Fruit fly (Drosophila melanogaster): Measurements from ENCODE around the gene pn.

Gene pn

dm6 chrX:2141854-2142216 lies 39.2 kb upstream of the pn start (continued):
- TF ChIP-seq Rfx (GFP tag; IDR thresholded peaks at IDR 0.05) (peak; percentile 59), ind (GFP tag; optimal IDR thresholded peaks at IDR 0.05) (peak; percentile 50), CG6689 (GFP tag; IDR thresholded peaks at IDR 0.05) (peak; percentile 43), dpn (GFP tag; optimal IDR thresholded peaks at IDR 0.05) (peak in 1 of 2 experiments; percentile 11), sens-2 (GFP tag; IDR thresholded peaks at IDR 0.05) (no peak), odd (GFP tag; optimal IDR thresholded peaks at IDR 0.05) (peak; percentile 71)

DNA sequence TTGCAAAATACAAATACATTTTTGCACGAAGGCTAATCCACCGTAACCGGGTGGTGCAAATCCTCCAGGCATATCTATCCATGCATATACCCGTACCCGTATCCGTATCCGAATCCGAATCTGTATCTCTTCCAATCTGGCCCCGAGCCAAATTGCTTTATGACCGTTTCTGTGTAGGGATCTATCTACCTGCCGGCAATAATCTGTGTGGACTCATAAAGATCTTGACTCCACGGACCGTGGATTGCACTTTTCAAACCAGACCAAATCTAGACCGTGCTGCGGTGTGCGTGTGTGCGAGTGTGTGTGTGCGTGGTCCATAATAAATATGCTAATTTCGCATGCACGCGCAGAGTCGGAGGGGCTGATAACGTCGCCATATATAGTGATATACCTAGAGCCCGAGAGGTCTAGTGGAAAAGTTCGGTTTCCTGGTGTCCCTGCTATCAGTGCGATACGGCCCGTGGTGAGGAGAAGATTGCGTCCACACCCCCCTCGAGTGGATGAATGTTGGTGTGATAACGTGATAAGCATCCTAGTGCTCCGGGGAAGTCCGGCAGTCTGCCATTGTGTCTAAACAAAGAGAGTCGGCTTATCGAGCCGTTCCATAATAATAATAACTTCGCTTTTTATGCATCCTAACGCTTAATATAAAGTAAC lies 38.6 kb upstream of the pn start:
- no peak for TF ChIP-seq Mes4 (GFP tag; optimal IDR thresholded peaks at IDR 0.05)
- no peak for TF ChIP-seq Aef1 (GFP tag; IDR thresholded peaks at IDR 0.05)
- TF ChIP-seq HmgZ (tag; optimal IDR thresholded peaks at IDR 0.05), result peak; percentile 47
- TF ChIP-seq Dip2 (GFP tag; IDR thresholded peaks at IDR 0.05), result no peak
- peak; percentile 60 for TF ChIP-seq sug (tag; optimal IDR thresholded peaks at IDR 0.05)
- peak; percentile 1; the same call in 1 of the 2 replicates for TF ChIP-seq Ada2b (GFP tag; IDR thresholded peaks at IDR 0.05)
- TF ChIP-seq z (GFP tag; IDR thresholded peaks at IDR 0.05), result no peak
- TF ChIP-seq da (GFP tag; optimal IDR thresholded peaks at IDR 0.05), result no peak
- TF ChIP-seq abd-A (tag; optimal IDR thresholded peaks at IDR 0.05), result no peak
- 0 out of 2 replicates have a peak, but pooled peaks have one; percentile 10 for TF ChIP-seq vvl (GFP tag; IDR thresholded peaks at IDR 0.05)
- peak in 1 of 2 experiments; percentile 80 for TF ChIP-seq tll (GFP tag; optimal IDR thresholded peaks at IDR 0.05)
- TF ChIP-seq CG15479 (GFP tag; optimal IDR thresholded peaks at IDR 0.05), result peak; percentile 96
- TF ChIP-seq zen (tag; optimal IDR thresholded peaks at IDR 0.05), result peak; percentile 39
- no peak for TF ChIP-seq fd64A (GFP tag; optimal IDR thresholded peaks at IDR 0.05)
- TF ChIP-seq danr (GFP tag; IDR thresholded peaks at IDR 0.05), result no peak
- TF ChIP-seq CG11085 (GFP tag; IDR thresholded peaks at IDR 0.05), result no peak
- TF ChIP-seq CG15601 (tag; optimal IDR thresholded peaks at IDR 0.05), result no peak
- no peak for TF ChIP-seq BEAF-32 (GFP tag; optimal IDR thresholded peaks at IDR 0.05)
- no peak for TF ChIP-seq stwl (tag; optimal IDR thresholded peaks at IDR 0.05)
- no peak for TF ChIP-seq CG7357 (GFP tag; IDR thresholded peaks at IDR 0.05)
- no peak for TF ChIP-seq Hmr (GFP tag; optimal IDR thresholded peaks at IDR 0.05)
- TF ChIP-seq CG10543 (GFP tag; optimal IDR thresholded peaks at IDR 0.05), result peak; percentile 47
- no peak for TF ChIP-seq CG8359 (GFP tag; optimal IDR thresholded peaks at IDR 0.05; ENCODE audit: borderline replicate concordance)
- TF ChIP-seq cad (GFP tag; optimal IDR thresholded peaks at IDR 0.05), result peak; percentile 95
- TF ChIP-seq Hey (tag; optimal IDR thresholded peaks at IDR 0.05), result peak; percentile 56
- no peak for TF ChIP-seq gcm (GFP tag; optimal IDR thresholded peaks at IDR 0.05)
- TF ChIP-seq sd (tag; optimal IDR thresholded peaks at IDR 0.05), result peak; percentile 11
- no peak for TF ChIP-seq CG18619 (GFP tag; optimal IDR thresholded peaks at IDR 0.05)

DNA sequence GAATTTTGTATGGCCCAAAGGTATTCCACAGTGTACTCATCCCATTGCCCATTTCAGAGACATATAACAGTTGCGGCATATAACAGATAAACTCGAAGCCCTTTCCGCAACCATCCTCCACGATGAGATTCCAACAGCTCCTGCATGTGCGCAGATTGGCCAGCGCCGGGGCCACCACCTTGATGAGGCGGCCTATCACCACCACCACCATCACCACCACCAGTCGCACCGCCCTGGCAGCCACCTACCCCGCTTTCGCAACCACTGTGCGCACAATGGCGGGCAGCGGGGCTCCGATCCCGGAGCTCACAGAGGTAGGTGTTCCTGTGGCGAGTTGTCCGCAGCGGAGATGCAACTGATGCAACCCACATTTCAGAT lies 38.1 kb upstream of the pn start:
- peak; percentile 94 for TF ChIP-seq Nf-YC (tag; optimal IDR thresholded peaks at IDR 0.05)
- peak; percentile 47; the same call in 1 of the 2 replicates for TF ChIP-seq seq (GFP tag; IDR thresholded peaks at IDR 0.05)
- peak; percentile 94 for TF ChIP-seq Nf-YB (GFP tag; optimal IDR thresholded peaks at IDR 0.05)
- TF ChIP-seq CG5953 (GFP tag; IDR thresholded peaks at IDR 0.05), result no peak
